Worm (Caenorhabditis elegans) whole organism, L4 larva: ENCODE data around the gene C33D9.10.

Experiments used
- ceh-82 ChIP-seq: sonication (generic microtip); optimal IDR thresholded peaks from 2 replicates; lab custom pipeline; 2017; ENCODE audit warnings: missing biosample characterization, missing genetic modification characterization
- madf-9 ChIP-seq: fragments of 200-800 bp; sonication (Bioruptor generic); conservative IDR thresholded peaks from 2 replicates; pipeline ENCODE4 v1.3.6; 2022; ENCODE audit warnings: missing genetic modification reagents, missing genetic modification characterization, missing compliant biosample characterization
- nhr-111 ChIP-seq: fragments of 200-800 bp; sonication (Bioruptor generic); optimal IDR thresholded peaks from 2 replicates; lab custom pipeline; 2018; ENCODE audit warnings: mild to moderate bottlenecking, missing genetic modification characterization, missing compliant biosample characterization
- spr-3 ChIP-seq: fragments of 200-800 bp; sonication (Bioruptor generic); optimal IDR thresholded peaks from 2 replicates; lab custom pipeline; 2018; ENCODE audit warnings: mild to moderate bottlenecking, missing genetic modification characterization, missing compliant biosample characterization

DNA sequence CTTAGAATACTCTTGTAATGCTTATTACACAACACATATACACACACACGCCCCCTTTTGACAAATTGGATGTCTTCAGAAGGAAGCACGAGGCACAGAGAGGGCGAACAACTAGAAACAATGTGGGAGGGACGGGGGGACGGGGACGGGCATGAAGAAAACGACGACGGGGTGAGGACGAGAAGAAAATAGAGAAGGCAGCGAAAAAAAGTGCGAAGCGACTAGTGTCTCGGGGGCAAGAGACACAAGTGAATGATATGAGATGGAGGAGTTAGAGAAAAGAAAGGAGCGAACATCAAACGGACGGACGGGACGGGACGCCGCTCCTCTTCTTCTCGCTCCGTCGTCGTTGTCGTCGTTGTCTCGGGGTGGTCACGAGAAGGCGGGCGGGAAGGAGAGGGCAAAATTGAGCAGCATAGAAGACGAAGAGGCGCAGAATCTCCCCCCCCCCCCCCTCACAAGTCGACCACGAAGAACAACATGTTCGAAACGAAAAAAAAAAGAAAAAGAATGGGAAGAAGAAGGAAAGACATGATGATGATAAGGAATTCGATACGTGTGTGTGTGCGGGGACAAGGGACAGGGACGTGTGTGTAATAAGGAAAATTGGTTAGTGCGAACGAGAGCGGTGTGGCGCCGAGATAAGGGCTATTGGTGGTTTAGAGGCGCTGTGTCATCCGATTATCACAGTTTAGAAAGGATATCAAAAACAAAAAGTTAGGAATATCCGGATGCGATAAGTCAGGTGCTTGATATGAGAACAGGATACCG lies 7.1 kb upstream of the C33D9.10 start:
- TF ChIP-seq nhr-111 (GFP tag; lab: Kevin White, UChicago): no peak
- TF ChIP-seq ceh-82 (tag; lab: Kevin White, UChicago): no peak
- 0 out of 2 replicates have a peak, but pooled peaks have one; percentile 3 for TF ChIP-seq madf-9 (GFP tag; lab: Robert Waterston, UW)
- peak; percentile 68 for TF ChIP-seq spr-3 (GFP tag; lab: Kevin White, UChicago)
